Fruit fly (Drosophila melanogaster): Measurements from ENCODE around the gene Osi11.

The Osi11 gene

dm6 chr3R:6254438-6254837, 14.1 kb downstream of the Osi11 start (continued):
- TF ChIP-seq Dip3 (GFP tag; optimal IDR thresholded peaks at IDR 0.05), result no peak
- TF ChIP-seq al (GFP tag; IDR thresholded peaks at IDR 0.05), result no peak
- TF ChIP-seq CG30020 (tag; optimal IDR thresholded peaks at IDR 0.05), result no peak
- no peak for TF ChIP-seq inv (GFP tag; IDR thresholded peaks at IDR 0.05; ENCODE audit: partially characterized antibody)
- no peak for TF ChIP-seq Atf6 (GFP tag; IDR thresholded peaks at IDR 0.05)
- peak; percentile 59 for TF ChIP-seq Abd-B (GFP tag; optimal IDR thresholded peaks at IDR 0.05)
- TF ChIP-seq dpn (GFP tag; optimal IDR thresholded peaks at IDR 0.05), result no peak
- no peak for TF ChIP-seq CG13424 (tag; optimal IDR thresholded peaks at IDR 0.05)
- TF ChIP-seq CG15269 (tag; optimal IDR thresholded peaks at IDR 0.05), result no peak
- TF ChIP-seq CG7745 (tag; optimal IDR thresholded peaks at IDR 0.05), result peak; percentile 20
- TF ChIP-seq CG11247 (GFP tag; IDR thresholded peaks at IDR 0.05), result peak; percentile 46
- TF ChIP-seq Med (GFP tag), result no peak
- TF ChIP-seq CTCF (GFP tag; optimal IDR thresholded peaks at IDR 0.05), result peak; percentile 90
- TF ChIP-seq zen (tag; optimal IDR thresholded peaks at IDR 0.05), result peak; percentile 85
- no peak for TF ChIP-seq lmd (GFP tag; IDR thresholded peaks at IDR 0.05)

- 0 out of 3 replicates have a peak, but pooled peaks have one; percentile 31 for TF ChIP-seq ci (GFP tag; IDR thresholded peaks at IDR 0.05)
- no peak for TF ChIP-seq CG18764 (GFP tag; optimal IDR thresholded peaks at IDR 0.05)
- no peak for TF ChIP-seq CG16813 (GFP tag; IDR thresholded peaks at IDR 0.05; ENCODE audit: partially characterized antibody)
Observed at dm6 chr3R:6252809-6253208, 15.7 kb downstream of the Osi11 start.

dm6 chr3R:6248694-6249093, 19.9 kb downstream of the Osi11 start, which contains the start of gene Osi7:
Osi7 (plus strand) TSS chr3R:6248994.
- TF ChIP-seq sd (tag; optimal IDR thresholded peaks at IDR 0.05) (peak; percentile 25), Blimp-1 (GFP tag; optimal IDR thresholded peaks at IDR 0.05) (peak; percentile 41), CG6272 (GFP tag; IDR thresholded peaks at IDR 0.05) (no peak), Bdp1 (GFP tag; optimal IDR thresholded peaks at IDR 0.05) (no peak), oc (tag; optimal IDR thresholded peaks at IDR 0.05) (peak; percentile 47), crol (GFP tag; IDR thresholded peaks at IDR 0.05) (peak; percentile 50; the same call in 1 of the 2 replicates), ems (GFP tag; optimal IDR thresholded peaks at IDR 0.05) (no peak), CG1647 (GFP tag; optimal IDR thresholded peaks at IDR 0.05) (no peak), az2 (GFP tag; optimal IDR thresholded peaks at IDR 0.05) (no peak), Fer2 (tag; optimal IDR thresholded peaks at IDR 0.05) (no peak), dati (GFP tag; IDR thresholded peaks at IDR 0.05) (no peak), shn (GFP tag; optimal IDR thresholded peaks at IDR 0.05) (no peak), CG12744 (GFP tag; optimal IDR thresholded peaks at IDR 0.05) (no peak), Atf-2 (GFP tag; optimal IDR thresholded peaks at IDR 0.05) (no peak), kay (GFP tag; optimal IDR thresholded peaks at IDR 0.05) (no peak), ci (GFP tag; IDR thresholded peaks at IDR 0.05) (no peak)

dm6 chr3R:6244986-6245385, 23.6 kb downstream of the Osi11 start:
- TF ChIP-seq Blimp-1 (GFP tag; optimal IDR thresholded peaks at IDR 0.05) (peak; percentile 91), disco-r (GFP tag; optimal IDR thresholded peaks at IDR 0.05) (no peak), crol (GFP tag; IDR thresholded peaks at IDR 0.05) (no peak), klu (GFP tag; IDR thresholded peaks at IDR 0.05) (0 out of 2 replicates have a peak, but pooled peaks have one; percentile 18), Pdp1 (GFP tag; optimal IDR thresholded peaks at IDR 0.05) (peak in 1 of 2 experiments; percentile 47), Myb (GFP tag; optimal IDR thresholded peaks at IDR 0.05) (no peak), Lhr (GFP tag; optimal IDR thresholded peaks at IDR 0.05) (no peak), CG11695 (GFP tag; IDR thresholded peaks at IDR 0.05) (no peak), CG8281 (tag; optimal IDR thresholded peaks at IDR 0.05) (no peak), schlank (tag; optimal IDR thresholded peaks at IDR 0.05) (no peak), Hr78 (GFP tag; optimal IDR thresholded peaks at IDR 0.05) (peak in 1 of 2 experiments; percentile 79), vvl (GFP tag; IDR thresholded peaks at IDR 0.05) (peak; percentile 55; the same call in 1 of the 2 replicates), Hr3 (GFP tag; optimal IDR thresholded peaks at IDR 0.05) (no peak)
